Worm (Caenorhabditis elegans): ENCODE results near the gene srlf-28.

DNA sequence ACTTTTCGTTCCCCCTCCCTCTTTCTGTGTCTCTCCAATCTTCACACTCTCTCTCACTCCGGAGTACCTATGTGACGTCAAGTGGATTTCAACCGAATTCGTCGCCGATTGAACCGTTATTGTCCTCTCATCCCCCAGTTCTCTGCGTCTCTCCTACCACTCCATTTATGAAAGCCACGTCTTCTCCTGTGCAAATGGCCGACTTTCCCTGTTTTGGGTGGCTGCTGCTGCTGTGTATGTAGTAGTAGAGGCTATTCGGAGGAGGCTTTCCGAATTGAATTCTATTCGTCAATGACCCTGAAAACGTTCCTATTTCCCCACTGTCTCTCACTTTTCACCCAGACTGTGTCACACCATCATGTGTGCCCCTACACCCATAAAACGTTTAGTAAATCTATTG lies 48.1 kb upstream of the srlf-28 start:
- TF ChIP-seq hlh-13 (GFP tag; optimal IDR thresholded peaks at IDR 0.05) (no peak), fax-1 (tag; optimal IDR thresholded peaks at IDR 0.05) (no peak), ceh-2 (tag; optimal IDR thresholded peaks at IDR 0.05) (no peak), ama-1 (optimal IDR thresholded peaks at IDR 0.05) (no peak), ceh-24 (tag; optimal IDR thresholded peaks at IDR 0.05) (no peak), zip-5 (tag; optimal IDR thresholded peaks at IDR 0.05) (no peak), nfya-1 (tag; optimal IDR thresholded peaks at IDR 0.05) (no peak), ceh-18 (tag; optimal IDR thresholded peaks at IDR 0.05) (no peak), K09A11.1 (tag; optimal IDR thresholded peaks at IDR 0.05; ENCODE audit: insufficient read depth) (no peak)

Data from whole organism, late embryonic.